Fruit fly (Drosophila melanogaster): ENCODE results near the gene CalpC.

DNA sequence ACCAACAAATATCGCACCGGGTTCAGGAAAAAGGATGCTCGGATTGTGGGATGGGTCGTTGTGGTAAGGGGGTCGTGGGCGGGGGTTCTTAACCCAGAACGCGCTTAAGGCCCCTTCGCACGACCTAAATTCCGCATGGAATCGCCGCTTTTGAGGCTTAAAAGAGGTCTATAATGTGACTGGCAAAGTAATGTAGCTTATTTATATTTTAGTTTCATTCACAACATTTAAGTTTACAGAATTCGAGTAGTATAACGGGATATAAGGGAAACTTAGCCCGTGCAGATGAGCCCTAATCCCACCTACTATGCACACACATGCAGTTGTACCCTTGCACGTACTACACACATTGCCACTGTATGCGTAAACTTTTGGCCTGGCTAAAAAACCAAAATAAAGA lies 46.8 kb upstream of the CalpC start:
- TF ChIP-seq psq (GFP tag; optimal IDR thresholded peaks at IDR 0.05) (peak; percentile 18), Hr78 (GFP tag; optimal IDR thresholded peaks at IDR 0.05) (no peak), Dif (GFP tag; optimal IDR thresholded peaks at IDR 0.05; ENCODE audit: partially characterized antibody) (peak; percentile 28)
